Worm (Caenorhabditis elegans) whole organism, L4/young adult: ENCODE data around the gene trx-5.

Experiments
- W03F9.2 ChIP-seq: fragments of 150-350 bp; optimal IDR thresholded peaks from 2 replicates; lab custom pipeline; 2014; ENCODE audit warnings: missing biosample characterization, missing genetic modification characterization
- dao-5 ChIP-seq: sonication (generic microtip); optimal IDR thresholded peaks from 2 replicates; lab custom pipeline; 2016; ENCODE audit warnings: missing genotype, missing genetic modification characterization, moderate library complexity, missing compliant biosample characterization
- him-1 ChIP-seq: sonication (generic microtip); optimal IDR thresholded peaks from 2 replicates; lab custom pipeline; 2016; ENCODE audit warnings: missing genotype, missing genetic modification reagents, missing genetic modification characterization, missing compliant biosample characterization

The trx-5 gene

DNA sequence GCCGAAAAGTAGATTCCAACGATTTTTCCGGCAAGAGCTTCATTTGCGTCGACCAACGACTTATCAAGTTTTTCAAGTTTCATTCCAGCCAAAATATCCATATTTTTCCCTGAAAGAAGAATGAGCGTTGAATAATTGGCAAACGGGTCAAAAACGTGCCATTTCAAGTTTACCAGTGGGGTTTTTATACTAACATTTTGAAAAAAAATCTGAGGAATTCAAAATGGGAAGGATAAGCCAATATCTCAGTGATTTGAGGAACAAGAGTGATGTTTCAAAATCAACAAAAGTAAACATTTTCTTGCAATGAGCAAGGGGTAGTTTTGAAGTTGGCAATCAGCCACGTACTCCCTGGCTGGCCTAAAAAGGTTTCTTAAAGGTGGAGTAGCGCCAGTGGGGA lies at the start of gene trx-5:
TSS of gene trx-5 (minus strand) at position 101 of the 400 bp plus-strand sequence.
- TF ChIP-seq dao-5 (tag; lab: Kevin White, UChicago) (no peak), him-1 (tag; lab: Kevin White, UChicago) (no peak), W03F9.2 (tag; lab: Kevin White, UChicago) (no peak)

DNA sequence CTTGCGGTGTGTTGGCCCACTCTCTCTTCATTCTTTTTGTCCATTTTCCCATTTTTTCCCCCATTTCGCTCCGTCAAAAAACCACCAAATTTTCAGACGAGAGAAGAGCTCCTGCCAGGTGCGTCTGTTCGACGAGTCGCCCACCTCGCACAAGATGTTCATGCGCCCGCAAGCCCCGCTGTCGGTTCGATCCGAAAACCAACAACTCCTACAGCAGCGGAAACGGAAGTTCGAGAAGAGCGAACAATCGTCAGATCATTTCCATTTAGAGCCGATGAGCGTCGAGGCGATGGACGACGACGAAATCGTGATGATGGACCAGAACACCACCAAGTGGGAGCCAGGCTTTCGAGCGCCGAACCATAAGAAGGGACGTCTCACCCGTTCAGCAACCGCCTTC lies 49.0 kb upstream of the trx-5 start:
- no peak for TF ChIP-seq dao-5 (tag; lab: Kevin White, UChicago)

DNA sequence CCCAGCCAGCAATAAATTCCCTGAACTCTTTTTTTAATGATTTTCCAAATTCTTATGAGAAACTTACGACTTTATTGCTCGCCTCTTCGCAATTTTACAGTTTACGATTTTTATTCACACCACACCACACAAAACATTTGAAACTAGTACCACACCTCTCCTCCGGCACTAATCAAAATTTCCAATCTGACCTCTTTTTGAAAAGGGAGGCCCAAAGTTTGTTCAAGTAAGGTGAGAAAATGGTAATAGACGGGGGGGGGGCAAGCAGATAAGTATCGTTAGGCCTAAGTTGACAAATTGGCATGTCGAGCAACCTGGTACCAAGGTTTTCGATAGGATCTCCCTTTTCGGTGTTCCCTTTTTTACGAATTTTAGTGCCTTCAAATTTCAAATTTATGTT lies 45.6 kb upstream of the trx-5 start:
- TF ChIP-seq dao-5 (tag; lab: Kevin White, UChicago) (no peak), W03F9.2 (tag; lab: Kevin White, UChicago) (no peak)

DNA sequence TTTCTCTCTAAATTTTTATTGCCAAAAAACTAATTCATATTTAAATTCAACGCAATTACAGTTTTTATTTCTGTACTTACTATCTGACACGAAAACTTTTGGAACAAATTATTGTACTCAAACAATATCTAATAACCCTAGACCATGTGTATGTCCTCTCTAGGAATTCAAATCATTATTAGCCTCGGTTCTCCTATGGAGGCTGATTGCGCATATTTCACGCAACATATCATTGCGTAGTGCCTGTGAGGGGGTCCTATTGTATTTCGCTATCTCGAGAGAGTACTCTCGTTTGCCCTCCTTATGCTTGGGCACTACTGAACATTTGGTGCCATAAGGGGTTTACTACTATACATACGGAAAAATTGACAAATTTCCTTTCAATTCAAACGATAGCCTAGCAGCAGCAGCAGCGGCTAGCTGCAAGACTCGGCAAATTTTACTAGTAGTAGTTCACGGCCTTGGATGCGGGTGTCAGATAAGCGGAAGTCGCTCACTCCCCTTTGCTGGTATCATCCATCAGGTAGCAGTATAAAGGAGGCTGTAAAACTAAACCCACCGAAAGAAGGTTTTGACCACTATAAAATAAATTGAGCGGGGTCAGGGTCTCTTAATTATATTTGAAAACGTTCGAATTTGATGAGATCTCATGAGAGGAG lies 44.5 kb upstream of the trx-5 start:
- TF ChIP-seq him-1 (tag; lab: Kevin White, UChicago) (no peak), W03F9.2 (tag; lab: Kevin White, UChicago) (no peak), dao-5 (tag; lab: Kevin White, UChicago) (no peak)

DNA sequence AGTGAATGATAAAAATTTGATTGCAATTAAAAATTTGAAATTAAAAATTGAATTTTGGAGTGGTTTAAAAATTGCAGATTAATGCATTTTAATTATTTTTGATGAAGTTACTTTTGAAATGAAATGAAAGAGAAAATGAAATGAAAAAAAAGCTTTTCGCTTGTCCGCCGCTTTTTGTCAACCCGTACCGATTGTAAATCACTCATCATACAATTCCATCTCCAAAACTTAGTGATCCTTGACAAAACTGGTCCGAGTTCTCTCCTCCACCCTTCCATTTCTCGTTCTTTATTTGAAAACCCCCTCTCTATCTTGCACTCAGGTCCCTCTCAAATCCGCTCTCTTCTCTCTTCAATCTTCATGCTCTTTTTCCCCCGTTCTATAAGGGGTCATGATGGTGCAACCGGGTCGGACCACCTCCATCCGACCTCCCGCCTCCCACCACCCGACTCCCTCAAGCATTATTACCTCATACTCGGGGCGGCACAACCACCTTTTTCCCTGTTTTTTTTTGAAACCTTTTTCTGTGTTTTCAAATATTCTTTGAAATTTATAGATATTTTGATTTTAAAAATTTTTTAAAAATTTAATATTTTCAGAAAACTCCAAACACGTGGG lies 43.0 kb upstream of the trx-5 start:
- no peak for TF ChIP-seq dao-5 (tag; lab: Kevin White, UChicago)

DNA sequence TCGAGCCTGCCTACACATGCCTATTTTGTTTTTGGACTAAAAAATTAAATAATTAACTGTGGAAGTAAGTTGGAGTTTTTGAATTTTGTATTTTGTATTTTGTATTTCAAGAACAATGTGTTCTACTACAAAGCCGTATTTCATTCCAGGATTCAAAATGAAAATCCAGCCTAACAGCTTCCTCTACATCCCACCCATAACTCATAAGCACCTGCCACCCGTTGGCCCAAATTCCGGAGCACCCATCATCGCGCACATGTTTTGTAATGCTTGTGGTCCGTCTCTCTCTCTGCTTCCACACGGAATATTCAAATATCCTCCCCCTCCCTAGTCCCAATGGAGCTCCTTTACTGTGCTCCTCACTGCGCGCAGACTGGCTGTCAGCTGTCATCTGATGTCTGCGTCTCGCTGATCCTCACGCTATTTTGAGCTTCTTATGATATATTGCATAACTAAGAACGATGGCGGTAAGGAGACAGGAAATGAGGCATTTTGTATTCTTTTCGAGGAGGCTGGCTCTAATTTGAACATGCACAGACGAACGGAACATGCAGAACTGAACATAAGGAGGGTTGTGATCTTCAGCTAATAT lies 41.4 kb upstream of the trx-5 start:
- TF ChIP-seq W03F9.2 (tag; lab: Kevin White, UChicago) (no peak), dao-5 (tag; lab: Kevin White, UChicago) (no peak), him-1 (tag; lab: Kevin White, UChicago) (no peak)

DNA sequence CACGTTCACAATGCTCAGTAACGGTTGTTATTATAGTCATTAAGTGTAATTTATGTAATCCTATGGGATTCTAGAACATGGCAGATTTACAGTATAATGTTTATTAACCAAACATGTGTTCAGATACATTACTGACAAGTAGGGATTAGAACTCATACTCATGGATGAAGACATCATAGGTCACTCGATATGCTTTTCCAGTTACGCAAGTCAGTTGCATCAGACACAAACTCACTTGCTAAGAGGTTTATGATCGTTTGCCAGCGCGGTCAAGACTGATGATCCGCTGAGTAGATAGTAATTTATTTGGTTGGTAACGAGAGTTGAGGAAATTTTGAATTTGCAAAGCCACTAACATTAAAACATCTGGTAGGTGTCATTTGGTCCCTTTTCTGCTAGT lies 40.4 kb upstream of the trx-5 start:
- TF ChIP-seq him-1 (tag; lab: Kevin White, UChicago) (no peak), W03F9.2 (tag; lab: Kevin White, UChicago) (no peak)

ce11 chrV:1572585-1572984 lies 38.4 kb upstream of the trx-5 start:
- no peak for TF ChIP-seq dao-5 (tag; lab: Kevin White, UChicago)
- no peak for TF ChIP-seq him-1 (tag; lab: Kevin White, UChicago)
- TF ChIP-seq W03F9.2 (tag; lab: Kevin White, UChicago): no peak

DNA sequence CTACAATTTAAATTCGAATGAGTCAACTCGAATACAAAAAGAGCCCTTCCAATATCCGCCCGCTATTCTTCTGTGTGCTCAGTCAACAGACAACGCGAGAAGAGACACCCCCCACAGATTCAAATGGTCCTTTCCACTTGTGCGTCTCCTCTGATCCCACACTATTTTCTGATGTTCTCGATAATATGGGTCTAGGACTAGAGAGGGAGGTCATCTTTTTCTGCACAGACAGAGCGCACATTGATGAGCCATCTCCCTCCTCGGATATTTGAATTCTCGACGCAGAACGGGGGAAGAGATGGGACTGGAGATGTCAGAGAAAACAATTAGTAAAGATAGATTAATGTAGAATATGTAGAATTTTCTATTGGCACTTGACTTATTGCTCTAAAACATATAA lies 36.5 kb upstream of the trx-5 start:
- TF ChIP-seq dao-5 (tag; lab: Kevin White, UChicago): no peak
- no peak for TF ChIP-seq W03F9.2 (tag; lab: Kevin White, UChicago)
- no peak for TF ChIP-seq him-1 (tag; lab: Kevin White, UChicago)

DNA sequence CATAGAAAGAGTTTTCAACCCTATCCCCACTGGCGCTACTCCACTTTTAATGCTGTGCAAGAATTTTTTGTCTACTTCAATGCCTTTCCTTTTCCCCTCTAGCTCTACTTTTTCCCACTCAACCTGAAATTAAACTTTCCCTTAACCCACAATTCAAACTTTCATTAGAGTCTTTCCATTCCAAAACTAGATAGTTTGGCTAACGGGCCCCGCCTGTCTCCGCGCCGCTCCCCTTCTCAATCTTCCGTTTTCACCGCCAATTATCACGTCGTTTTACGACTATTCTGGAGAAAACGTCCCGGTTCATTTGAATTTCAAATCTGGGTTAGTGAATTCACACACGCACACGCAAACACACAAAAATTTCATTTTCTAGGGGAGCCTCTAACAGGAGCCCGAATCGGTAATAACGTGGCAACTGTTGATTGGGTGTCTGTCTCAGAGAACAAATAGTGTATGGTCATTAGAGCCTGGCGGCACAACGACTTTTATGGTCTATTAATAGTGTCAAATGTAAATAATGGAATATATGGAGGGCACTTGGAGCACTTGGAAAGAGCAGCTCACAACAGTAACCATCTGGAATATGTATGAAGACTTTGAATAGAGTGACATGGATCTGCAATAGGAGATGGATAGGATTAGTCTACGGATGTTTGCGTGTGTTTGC lies 35.7 kb upstream of the trx-5 start:
- no peak for TF ChIP-seq W03F9.2 (tag; lab: Kevin White, UChicago)
- TF ChIP-seq him-1 (tag; lab: Kevin White, UChicago): no peak
- no peak for TF ChIP-seq dao-5 (tag; lab: Kevin White, UChicago)

- TF ChIP-seq him-1 (tag; lab: Kevin White, UChicago) (no peak), W03F9.2 (tag; lab: Kevin White, UChicago) (no peak), dao-5 (tag; lab: Kevin White, UChicago) (no peak)
Measured at ce11 chrV:1566776-1567175, 32.6 kb upstream of the trx-5 start, which contains the start of gene cdc-25.2. TSS of gene cdc-25.2 (plus strand) at chrV:1567076.

DNA sequence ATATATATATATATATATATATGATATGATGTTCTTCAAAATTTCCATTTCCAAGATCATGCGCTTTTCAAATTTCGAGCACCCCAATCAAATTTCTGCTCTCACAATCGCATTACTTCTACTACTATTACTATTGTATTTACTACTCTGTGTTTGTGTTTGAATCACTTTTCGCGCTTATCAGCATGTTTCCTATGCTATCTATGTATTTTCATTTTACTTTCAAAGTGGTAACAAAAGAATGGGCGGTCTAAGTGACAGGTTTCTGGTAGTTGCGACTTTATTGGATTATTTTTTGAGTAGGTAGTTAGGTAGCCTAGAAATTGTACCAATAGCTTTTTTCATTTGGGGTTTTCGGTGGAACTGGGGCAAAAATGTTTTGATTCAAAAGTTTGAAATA lies 23.9 kb upstream of the trx-5 start:
- TF ChIP-seq him-1 (tag; lab: Kevin White, UChicago) (no peak), dao-5 (tag; lab: Kevin White, UChicago) (no peak), W03F9.2 (tag; lab: Kevin White, UChicago) (no peak)

ce11 chrV:1555072-1555471 lies 20.9 kb upstream of the trx-5 start:
- TF ChIP-seq dao-5 (tag; lab: Kevin White, UChicago) (no peak), W03F9.2 (tag; lab: Kevin White, UChicago) (no peak), him-1 (tag; lab: Kevin White, UChicago) (no peak)

DNA sequence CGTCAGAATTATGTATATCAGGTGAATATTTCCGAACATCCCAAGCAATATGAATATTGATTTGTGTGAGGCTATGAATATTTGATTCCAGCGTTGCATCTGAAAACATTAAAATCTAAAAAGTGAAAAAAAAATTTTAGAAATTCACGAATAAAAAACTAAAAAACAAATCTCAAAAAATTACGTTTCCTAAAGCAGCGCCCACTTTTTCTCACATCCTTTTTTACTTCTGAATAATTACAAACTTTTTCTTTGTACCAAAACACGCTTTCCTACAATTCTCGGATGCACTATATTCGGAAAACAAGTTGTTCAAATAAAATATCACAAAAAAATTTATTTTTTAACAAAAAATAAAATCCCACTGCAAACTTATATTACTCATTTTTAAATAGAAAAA lies 18.8 kb upstream of the trx-5 start, which contains the start of gene srsx-8:
TSS of gene srsx-8 (minus strand) at position 101 of the 400 bp plus-strand sequence.
- no peak for TF ChIP-seq dao-5 (tag; lab: Kevin White, UChicago)
- no peak for TF ChIP-seq W03F9.2 (tag; lab: Kevin White, UChicago)
- no peak for TF ChIP-seq him-1 (tag; lab: Kevin White, UChicago)
